Fruit fly (Drosophila melanogaster) whole organism, embryonic: ENCODE measurements around the gene CG7557.

Source experiments
- Abd-B ChIP-seq: fragments of 200-800 bp; sonication (Bioruptor generic); optimal IDR thresholded peaks from 2 replicates; lab custom pipeline; 2018; ENCODE audit warnings: missing biosample characterization, mild to moderate bottlenecking, missing genetic modification characterization, moderate library complexity
- Antp ChIP-seq: fragments of 200-800 bp; sonication (Bioruptor generic); optimal IDR thresholded peaks from 3 replicates; lab custom pipeline; 2016; ENCODE audit warnings: missing biosample characterization, missing genetic modification characterization
- Atf6 ChIP-seq: fragments of 200-800 bp; sonication (Bioruptor generic); IDR thresholded peaks from 2 replicates; pipeline ENCODE4 v1.3.6; 2022; ENCODE audit warnings: missing biosample characterization, missing genetic modification characterization
- Bgb ChIP-seq: fragments of 200-800 bp; sonication (Bioruptor generic); IDR thresholded peaks from 2 replicates; pipeline ENCODE4 v1.3.6; 2022; ENCODE audit warnings: missing biosample characterization, missing genetic modification characterization; ENCODE audit not compliant: partially characterized antibody
- CG10462 ChIP-seq: fragments of 200-800 bp; sonication (Bioruptor generic); optimal IDR thresholded peaks from 2 replicates; lab custom pipeline; 2016; ENCODE audit warnings: missing biosample characterization, missing genetic modification characterization
- CG10565 ChIP-seq: fragments of 200-800 bp; sonication (Bioruptor generic); optimal IDR thresholded peaks from 3 replicates; lab custom pipeline; 2016; ENCODE audit warnings: missing biosample characterization, mild to moderate bottlenecking, missing genetic modification characterization
- CG15011 ChIP-seq: fragments of 200-800 bp; sonication (Bioruptor generic); optimal IDR thresholded peaks from 3 replicates; lab custom pipeline; 2018; ENCODE audit warnings: missing biosample characterization, mild to moderate bottlenecking, missing genetic modification characterization
- CG1529 ChIP-seq: fragments of 200-800 bp; sonication (Bioruptor generic); optimal IDR thresholded peaks from 3 replicates; lab custom pipeline; 2018; ENCODE audit warnings: missing biosample characterization, missing genetic modification characterization
- CG1602 ChIP-seq: fragments of 200-800 bp; sonication (Bioruptor generic); optimal IDR thresholded peaks from 3 replicates; lab custom pipeline; 2016; ENCODE audit warnings: missing biosample characterization, missing genetic modification characterization
- CG17829 ChIP-seq: fragments of 200-800 bp; optimal IDR thresholded peaks from 2 replicates; lab custom pipeline; 2019; ENCODE audit warnings: missing biosample characterization, mild to moderate bottlenecking, missing genetic modification characterization, moderate library complexity
- CG17912 ChIP-seq: fragments of 200-800 bp; sonication (Bioruptor generic); optimal IDR thresholded peaks from 2 replicates; lab custom pipeline; 2018; ENCODE audit warnings: missing biosample characterization, mild to moderate bottlenecking, missing genetic modification characterization
- CG18011 ChIP-seq: fragments of 200-800 bp; sonication (Bioruptor generic); optimal IDR thresholded peaks from 2 replicates; lab custom pipeline; 2017; ENCODE audit warnings: missing biosample characterization, missing genetic modification characterization, mild to moderate bottlenecking, moderate library complexity, missing genotype
- CG2199 ChIP-seq: fragments of 200-800 bp; sonication (Bioruptor generic); IDR thresholded peaks from 3 replicates; pipeline ENCODE4 v1.3.6; 2022; ENCODE audit warnings: missing biosample characterization, missing genetic modification characterization
- CG32532 ChIP-seq: fragments of 200-800 bp; sonication (Bioruptor generic); IDR thresholded peaks from 2 replicates; pipeline ENCODE4 v1.3.6; 2022; ENCODE audit warnings: missing biosample characterization, missing genetic modification characterization
- CG42726 ChIP-seq: fragments of 200-800 bp; sonication (Bioruptor generic); IDR thresholded peaks from 2 replicates; pipeline ENCODE4 v1.3.6; 2022; ENCODE audit warnings: missing biosample characterization, missing genetic modification characterization; ENCODE audit not compliant: partially characterized antibody
- CG4424 ChIP-seq: fragments of 200-800 bp; sonication (Bioruptor generic); optimal IDR thresholded peaks from 3 replicates; lab custom pipeline; 2016; ENCODE audit warnings: missing biosample characterization, missing genetic modification characterization
- CG7556 ChIP-seq: fragments of 200-800 bp; sonication (Bioruptor generic); optimal IDR thresholded peaks from 2 replicates; lab custom pipeline; 2017; ENCODE audit warnings: missing biosample characterization, mild to moderate bottlenecking, missing genetic modification characterization
- CG8765 ChIP-seq: fragments of 200-800 bp; sonication (Bioruptor generic); IDR thresholded peaks from 2 replicates; pipeline ENCODE4 v1.3.6; 2022; ENCODE audit warnings: missing biosample characterization, missing genetic modification characterization
- CG9727 ChIP-seq: fragments of 200-800 bp; sonication (Bioruptor generic); optimal IDR thresholded peaks from 3 replicates; lab custom pipeline; 2017; ENCODE audit warnings: missing biosample characterization, mild to moderate bottlenecking, missing genetic modification characterization
- Dad ChIP-seq: fragments of 200-800 bp; sonication (Bioruptor generic); optimal IDR thresholded peaks from 3 replicates; lab custom pipeline; 2016; ENCODE audit warnings: missing biosample characterization, missing genetic modification characterization
- Dip3 ChIP-seq: fragments of 200-800 bp; sonication (Bioruptor generic); optimal IDR thresholded peaks from 3 replicates; lab custom pipeline; 2016; ENCODE audit warnings: missing biosample characterization, missing genetic modification characterization
- Drgx ChIP-seq: fragments of 200-800 bp; sonication (Bioruptor generic); IDR thresholded peaks from 2 replicates; pipeline ENCODE4 v1.3.6; 2022; ENCODE audit warnings: missing biosample characterization, missing genetic modification characterization
- Elba2 ChIP-seq: fragments of 200-800 bp; sonication (Bioruptor generic); optimal IDR thresholded peaks from 3 replicates; lab custom pipeline; 2016; ENCODE audit warnings: missing biosample characterization, missing genetic modification characterization
- GATAe ChIP-seq: fragments of 200-800 bp; sonication (Bioruptor generic); conservative IDR thresholded peaks from 2 replicates; pipeline ENCODE4 v1.3.6; 2022; ENCODE audit warnings: missing biosample characterization, missing genetic modification characterization
- Nf-YC ChIP-seq: fragments of 200-800 bp; optimal IDR thresholded peaks from 3 replicates; lab custom pipeline; 2019; ENCODE audit warnings: missing biosample characterization, mild to moderate bottlenecking, missing genetic modification characterization, moderate library complexity
- Scr ChIP-seq: fragments of 200-800 bp; sonication (Bioruptor generic); IDR thresholded peaks from 2 replicates; pipeline ENCODE4 v1.3.6; 2022; ENCODE audit warnings: missing biosample characterization, missing genetic modification characterization; ENCODE audit not compliant: partially characterized antibody
- Taf1 ChIP-seq: fragments of 200-800 bp; sonication (Bioruptor generic); IDR thresholded peaks from 2 replicates; pipeline ENCODE4 v1.3.6; 2022; ENCODE audit warnings: missing biosample characterization, missing genetic modification characterization
- al ChIP-seq: fragments of 200-800 bp; sonication (Bioruptor generic); IDR thresholded peaks from 2 replicates; pipeline ENCODE4 v1.3.6; 2022; ENCODE audit warnings: missing biosample characterization, missing genetic modification characterization
- az2 ChIP-seq: fragments of 200-800 bp; sonication (Bioruptor generic); optimal IDR thresholded peaks from 3 replicates; lab custom pipeline; 2016; ENCODE audit warnings: missing biosample characterization, missing genetic modification characterization
- bowl ChIP-seq: fragments of 200-800 bp; sonication (Bioruptor generic); IDR thresholded peaks from 2 replicates; pipeline ENCODE4 v1.3.6; 2022; ENCODE audit warnings: missing biosample characterization, missing genetic modification characterization
- bsh ChIP-seq, 2 experiments: fragments of 200-800 bp; sonication (Bioruptor generic); optimal IDR thresholded peaks; 2 replicates each; lab custom pipeline; 2017 to 2018; ENCODE audit warnings: mild to moderate bottlenecking in 2 of 2, missing biosample characterization in 2 of 2, missing genetic modification characterization in 2 of 2, moderate library complexity in 1 of 2
- cato ChIP-seq: fragments of 200-800 bp; sonication (Bioruptor generic); optimal IDR thresholded peaks from 2 replicates; lab custom pipeline; 2016; ENCODE audit warnings: missing biosample characterization, missing genetic modification characterization, borderline replicate concordance
- crp ChIP-seq, 2 experiments: fragments of 200-800 bp; sonication (Bioruptor generic); optimal IDR thresholded peaks; 2 replicates in 1 of 2; 3 replicates in 1 of 2; lab custom pipeline; 2017; ENCODE audit warnings: missing biosample characterization in 2 of 2, missing genetic modification characterization in 2 of 2, mild to moderate bottlenecking in 1 of 2, moderate library complexity in 1 of 2
- da ChIP-seq: fragments of 200-800 bp; sonication (Bioruptor generic); optimal IDR thresholded peaks from 2 replicates; lab custom pipeline; 2016; ENCODE audit warnings: missing biosample characterization, missing genetic modification characterization
- ewg ChIP-seq: fragments of 200-800 bp; sonication (Bioruptor generic); optimal IDR thresholded peaks from 3 replicates; lab custom pipeline; 2017; ENCODE audit warnings: mild to moderate bottlenecking, missing biosample characterization, missing genetic modification reagents, missing genetic modification characterization
- grau ChIP-seq: fragments of 200-800 bp; optimal IDR thresholded peaks from 3 replicates; lab custom pipeline; 2019; ENCODE audit warnings: missing biosample characterization, mild to moderate bottlenecking, missing genetic modification characterization, moderate library complexity
- jigr1 ChIP-seq: fragments of 200-800 bp; sonication (Bioruptor generic); IDR thresholded peaks from 3 replicates; pipeline ENCODE4 v1.3.6; 2022; ENCODE audit warnings: missing biosample characterization, missing genetic modification characterization
- ken ChIP-seq: fragments of 200-800 bp; sonication (Bioruptor generic); IDR thresholded peaks from 3 replicates; pipeline ENCODE4 v1.3.6; 2022; ENCODE audit warnings: missing biosample characterization, missing genetic modification characterization
- mam ChIP-seq: fragments of 200-800 bp; sonication (Bioruptor generic); optimal IDR thresholded peaks from 3 replicates; lab custom pipeline; 2016; ENCODE audit warnings: missing biosample characterization, missing genetic modification characterization
- nerfin-2 ChIP-seq: fragments of 200-800 bp; sonication (Bioruptor generic); IDR thresholded peaks from 2 replicates; pipeline ENCODE4 v1.3.6; 2022; ENCODE audit warnings: missing biosample characterization, missing genetic modification characterization; ENCODE audit not compliant: partially characterized antibody
- nom ChIP-seq: fragments of 200-800 bp; sonication (Bioruptor generic); optimal IDR thresholded peaks from 2 replicates; lab custom pipeline; 2017; ENCODE audit warnings: missing biosample characterization, missing genetic modification characterization, mild to moderate bottlenecking, moderate library complexity, missing genetic modification reagents
- odd ChIP-seq: fragments of 200-800 bp; sonication (Bioruptor generic); optimal IDR thresholded peaks from 2 replicates; lab custom pipeline; 2017; ENCODE audit warnings: missing biosample characterization, mild to moderate bottlenecking, missing genetic modification characterization
- pita ChIP-seq: fragments of 200-800 bp; sonication (Bioruptor generic); optimal IDR thresholded peaks from 2 replicates; lab custom pipeline; 2017; ENCODE audit warnings: missing biosample characterization, mild to moderate bottlenecking, missing genetic modification characterization
- pnt ChIP-seq: fragments of 200-800 bp; sonication (Bioruptor generic); optimal IDR thresholded peaks from 3 replicates; lab custom pipeline; 2016; ENCODE audit warnings: missing biosample characterization, missing genetic modification characterization
- pum ChIP-seq: fragments of 200-800 bp; sonication (Bioruptor generic); optimal IDR thresholded peaks from 2 replicates; lab custom pipeline; 2016; ENCODE audit warnings: missing biosample characterization, missing genetic modification characterization
- ro ChIP-seq: fragments of 200-800 bp; sonication (Bioruptor generic); IDR thresholded peaks from 2 replicates; pipeline ENCODE4 v1.3.6; 2022; ENCODE audit warnings: missing biosample characterization, missing genetic modification characterization
- scrt ChIP-seq: fragments of 200-800 bp; sonication (Bioruptor generic); optimal IDR thresholded peaks from 2 replicates; lab custom pipeline; 2018; ENCODE audit warnings: missing biosample characterization, mild to moderate bottlenecking, missing genetic modification characterization, moderate library complexity
- sd ChIP-seq: fragments of 200-800 bp; sonication (Bioruptor generic); optimal IDR thresholded peaks from 3 replicates; lab custom pipeline; 2018; ENCODE audit warnings: missing biosample characterization, mild to moderate bottlenecking, missing genetic modification characterization, moderate library complexity
- seq ChIP-seq: fragments of 200-800 bp; sonication (Bioruptor generic); IDR thresholded peaks from 2 replicates; pipeline ENCODE4 v1.3.6; 2022; ENCODE audit warnings: missing biosample characterization, missing genetic modification characterization
- tap ChIP-seq: fragments of 200-800 bp; optimal IDR thresholded peaks from 3 replicates; lab custom pipeline; 2019; ENCODE audit warnings: missing biosample characterization, mild to moderate bottlenecking, missing genetic modification characterization, moderate library complexity
- zfh1 ChIP-seq: fragments of 200-800 bp; sonication (Bioruptor generic); IDR thresholded peaks from 3 replicates; pipeline ENCODE4 v1.3.6; 2022; ENCODE audit warnings: missing biosample characterization, missing genetic modification characterization

The CG7557 gene

DNA sequence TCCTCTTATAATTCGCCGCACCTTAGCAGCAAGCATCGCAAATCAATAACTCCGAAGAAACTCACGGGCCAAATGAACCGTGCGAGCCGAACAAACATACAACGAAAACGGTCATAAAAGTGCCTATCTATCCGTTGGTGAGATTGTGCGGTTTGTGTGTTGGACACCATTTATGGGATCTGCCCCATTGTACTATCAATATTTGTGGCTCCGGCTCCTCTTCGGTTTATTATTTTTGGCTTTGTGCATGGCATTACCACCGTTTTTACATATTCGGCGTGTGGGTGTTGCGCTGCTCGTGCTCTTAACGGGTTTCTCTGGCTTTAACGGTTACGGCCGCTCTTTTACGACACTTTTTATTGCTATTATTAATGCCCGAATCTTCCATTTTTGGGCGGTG, 25.6 kb upstream of the CG7557 start (continued):
- TF ChIP-seq jigr1 (GFP tag; lab: Robert Waterston, UW) (no peak), CG7556 (GFP tag; lab: Kevin White, UChicago) (no peak), mam (GFP tag; lab: Kevin White, UChicago) (no peak), da (GFP tag; lab: Kevin White, UChicago) (no peak), Scr (no peak), Bgb (GFP tag; lab: Robert Waterston, UW) (peak; percentile 14; the same call in 1 of the 2 replicates), GATAe (no peak), Drgx (GFP tag; lab: Robert Waterston, UW) (no peak), ken (GFP tag; lab: Robert Waterston, UW) (no peak), pnt (GFP tag; lab: Kevin White, UChicago) (no peak), Dip3 (no peak), CG15011 (GFP tag; lab: Kevin White, UChicago) (peak; percentile 2), pita (GFP tag; lab: Kevin White, UChicago) (no peak), CG1529 (GFP tag; lab: Kevin White, UChicago) (no peak), Abd-B (GFP tag; lab: Kevin White, UChicago) (peak; percentile 70), az2 (GFP tag; lab: Kevin White, UChicago) (no peak), CG10565 (GFP tag; lab: Kevin White, UChicago) (no peak), odd (GFP tag; lab: Kevin White, UChicago) (no peak), ro (GFP tag; lab: Robert Waterston, UW) (no peak), CG17829 (peak; percentile 15), CG17912 (no peak), bsh (GFP tag; optimal IDR thresholded peaks at IDR 0.05; lab: Kevin White, UChicago) (no peak), CG2199 (GFP tag; lab: Robert Waterston, UW) (peak; percentile 91), pum (GFP tag; lab: Kevin White, UChicago) (no peak), bowl (GFP tag; lab: Robert Waterston, UW) (no peak; the same call in 1 of the 2 replicates), Antp (GFP tag; lab: Kevin White, UChicago) (no peak), crp (GFP tag; optimal IDR thresholded peaks at IDR 0.05; lab: Kevin White, UChicago) (no peak), CG1602 (GFP tag; lab: Kevin White, UChicago) (no peak), Elba2 (no peak), zfh1 (GFP tag; lab: Robert Waterston, UW) (peak; percentile 15; the same call in 2 of the 3 replicates), Taf1 (no peak), Nf-YC (tag; lab: Kevin White, UChicago) (no peak), tap (tag; lab: Kevin White, UChicago) (no peak), grau (no peak), al (GFP tag; lab: Robert Waterston, UW) (no peak), CG4424 (no peak), nom (GFP tag; lab: Kevin White, UChicago) (no peak), nerfin-2 (GFP tag; lab: Robert Waterston, UW) (no peak), ewg (GFP tag; lab: Kevin White, UChicago) (no peak), seq (GFP tag; lab: Robert Waterston, UW) (no peak), Atf6 (peak; percentile 27; the same call in 1 of the 2 replicates), CG42726 (no peak), cato (no peak), CG9727 (GFP tag; lab: Kevin White, UChicago) (no peak), sd (tag; lab: Kevin White, UChicago) (peak; percentile 63), Dad (GFP tag; lab: Kevin White, UChicago) (no peak), CG32532 (GFP tag; lab: Robert Waterston, UW) (peak; percentile 26; the same call in 1 of the 2 replicates), CG10462 (GFP tag; lab: Kevin White, UChicago) (no peak), CG18011 (GFP tag; lab: Kevin White, UChicago) (no peak), scrt (GFP tag; lab: Kevin White, UChicago) (no peak), CG8765 (GFP tag; lab: Robert Waterston, UW) (no peak)
